Worm (Caenorhabditis elegans) whole organism, late embryonic: ENCODE data around the gene mct-3.

Experiments used
- C08G9.2 ChIP-seq: sonication (generic microtip); optimal IDR thresholded peaks from 2 replicates; lab custom pipeline; 2016; ENCODE audit warnings: mild to moderate bottlenecking, missing genetic modification characterization, moderate library complexity, missing compliant biosample characterization
- K02D7.2 ChIP-seq: sonication (generic microtip); optimal IDR thresholded peaks from 2 replicates; lab custom pipeline; 2017; ENCODE audit warnings: mild to moderate bottlenecking, missing genetic modification characterization, missing compliant biosample characterization
- T23F11.4 ChIP-seq: fragments of 200-800 bp; sonication (Bioruptor generic); optimal IDR thresholded peaks from 2 replicates; lab custom pipeline; 2018; ENCODE audit warnings: mild to moderate bottlenecking, missing genetic modification characterization, missing compliant biosample characterization
- Y22D7AL.16 ChIP-seq: sonication (generic microtip); optimal IDR thresholded peaks from 2 replicates; lab custom pipeline; 2016; ENCODE audit warnings: missing genetic modification characterization, missing compliant biosample characterization
- ahr-1 ChIP-seq: sonication (generic microtip); optimal IDR thresholded peaks from 2 replicates; lab custom pipeline; 2016; ENCODE audit warnings: missing genetic modification characterization, missing compliant biosample characterization
- ama-1 ChIP-seq: fragments of 150-350 bp; optimal IDR thresholded peaks from 2 replicates; lab custom pipeline; 2014
- ceh-14 ChIP-seq: sonication (generic microtip); optimal IDR thresholded peaks from 2 replicates; lab custom pipeline; 2016; ENCODE audit warnings: missing genotype, missing genetic modification characterization, missing compliant biosample characterization
- ceh-18 ChIP-seq: sonication (generic microtip); optimal IDR thresholded peaks from 2 replicates; lab custom pipeline; 2016; ENCODE audit warnings: missing genetic modification characterization, missing compliant biosample characterization
- ceh-19 ChIP-seq: fragments of 200-800 bp; sonication (Bioruptor generic); optimal IDR thresholded peaks from 2 replicates; lab custom pipeline; 2018; ENCODE audit warnings: mild to moderate bottlenecking, missing genetic modification characterization, missing compliant biosample characterization
- ceh-22 ChIP-seq: sonication (generic microtip); optimal IDR thresholded peaks from 2 replicates; lab custom pipeline; 2017; ENCODE audit warnings: missing biosample characterization, missing genetic modification characterization
- ceh-24 ChIP-seq: sonication (generic microtip); optimal IDR thresholded peaks from 2 replicates; lab custom pipeline; 2016; ENCODE audit warnings: mild to moderate bottlenecking, missing genetic modification characterization, missing compliant biosample characterization
- ceh-31 ChIP-seq: sonication (generic microtip); optimal IDR thresholded peaks from 2 replicates; lab custom pipeline; 2016; ENCODE audit warnings: missing genetic modification characterization, missing compliant biosample characterization
- ceh-34 ChIP-seq: sonication (generic microtip); optimal IDR thresholded peaks from 2 replicates; lab custom pipeline; 2016; ENCODE audit warnings: mild to moderate bottlenecking, missing genetic modification characterization, missing compliant biosample characterization
- ceh-45 ChIP-seq: fragments of 200-800 bp; sonication (Bioruptor generic); IDR thresholded peaks from 2 replicates; pipeline ENCODE4 v1.3.6; 2022; ENCODE audit warnings: missing genetic modification reagents, missing genetic modification characterization, missing compliant biosample characterization
- ceh-9 ChIP-seq: sonication (generic microtip); optimal IDR thresholded peaks from 2 replicates; lab custom pipeline; 2016; ENCODE audit warnings: mild to moderate bottlenecking, missing genetic modification characterization, inconsistent platforms, missing compliant biosample characterization
- che-1 ChIP-seq: sonication (generic microtip); optimal IDR thresholded peaks from 2 replicates; lab custom pipeline; 2016; ENCODE audit warnings: mild to moderate bottlenecking, missing genetic modification characterization, missing compliant biosample characterization
- dmd-4 ChIP-seq: sonication (generic microtip); optimal IDR thresholded peaks from 2 replicates; lab custom pipeline; 2016; ENCODE audit warnings: borderline replicate concordance, missing genetic modification characterization, missing compliant biosample characterization
- dve-1 ChIP-seq: sonication (generic microtip); optimal IDR thresholded peaks from 2 replicates; lab custom pipeline; 2017; ENCODE audit warnings: antibody characterized with exemption, mild to moderate bottlenecking, missing genetic modification characterization, missing compliant biosample characterization
- elt-2 ChIP-seq: sonication (generic microtip); optimal IDR thresholded peaks from 2 replicates; lab custom pipeline; 2016; ENCODE audit warnings: missing genetic modification reagents, missing genetic modification characterization, missing compliant biosample characterization
- elt-4 ChIP-seq: sonication (generic microtip); optimal IDR thresholded peaks from 2 replicates; lab custom pipeline; 2016; ENCODE audit warnings: missing genetic modification characterization, missing compliant biosample characterization
- hlh-15 ChIP-seq: sonication (generic microtip); optimal IDR thresholded peaks from 2 replicates; lab custom pipeline; 2016; ENCODE audit warnings: missing genetic modification characterization, missing compliant biosample characterization
- hlh-30 ChIP-seq: sonication (generic microtip); optimal IDR thresholded peaks from 2 replicates; lab custom pipeline; 2017; ENCODE audit warnings: antibody characterized with exemption, missing genetic modification characterization, missing compliant biosample characterization; ENCODE audit not compliant: insufficient read depth
- hlh-8 ChIP-seq: sonication (generic microtip); optimal IDR thresholded peaks from 2 replicates; lab custom pipeline; 2016; ENCODE audit warnings: missing genotype, missing genetic modification characterization, missing compliant biosample characterization
- nfya-1 ChIP-seq: sonication (generic microtip); optimal IDR thresholded peaks from 2 replicates; lab custom pipeline; 2017; ENCODE audit warnings: missing genetic modification characterization, mild to moderate bottlenecking, missing compliant biosample characterization, antibody characterized with exemption, moderate library complexity
- nhr-232 ChIP-seq: sonication (generic microtip); optimal IDR thresholded peaks from 2 replicates; lab custom pipeline; 2016; ENCODE audit warnings: missing genetic modification characterization, missing compliant biosample characterization
- npax-4 ChIP-seq: sonication (generic microtip); optimal IDR thresholded peaks from 2 replicates; lab custom pipeline; 2016; ENCODE audit warnings: missing genetic modification characterization, missing compliant biosample characterization
- pat-9 ChIP-seq: fragments of 200-800 bp; sonication (Bioruptor generic); optimal IDR thresholded peaks from 2 replicates; lab custom pipeline; 2018; ENCODE audit warnings: mild to moderate bottlenecking, missing genetic modification characterization, moderate library complexity, missing compliant biosample characterization
- pax-1 ChIP-seq: fragments of 150-350 bp; optimal IDR thresholded peaks from 2 replicates; lab custom pipeline; 2014; ENCODE audit warnings: missing biosample characterization, missing genetic modification characterization
- pha-2 ChIP-seq: sonication (generic microtip); optimal IDR thresholded peaks from 2 replicates; lab custom pipeline; 2017; ENCODE audit warnings: mild to moderate bottlenecking, missing genetic modification characterization, missing compliant biosample characterization
- pha-4 ChIP-seq: fragments of 150-350 bp; optimal IDR thresholded peaks from 2 replicates; lab custom pipeline; 2018; ENCODE audit warnings: missing biosample characterization, missing genetic modification reagents, missing genetic modification characterization
- ref-2 ChIP-seq: sonication (generic microtip); optimal IDR thresholded peaks from 2 replicates; lab custom pipeline; 2016; ENCODE audit warnings: missing genetic modification characterization, missing compliant biosample characterization
- sox-2 ChIP-seq: fragments of 200-800 bp; sonication (Bioruptor generic); IDR thresholded peaks from 2 replicates; pipeline ENCODE4 v1.3.6; 2022; ENCODE audit warnings: missing genetic modification reagents, missing genetic modification characterization, missing compliant biosample characterization
- syd-9 ChIP-seq: sonication (generic microtip); optimal IDR thresholded peaks from 2 replicates; lab custom pipeline; 2016; ENCODE audit warnings: mild to moderate bottlenecking, missing genetic modification characterization, moderate library complexity, missing compliant biosample characterization
- tbx-2 ChIP-seq: sonication (generic microtip); optimal IDR thresholded peaks from 2 replicates; lab custom pipeline; 2016; ENCODE audit warnings: missing genetic modification characterization, missing compliant biosample characterization
- tbx-7 ChIP-seq: sonication (generic microtip); optimal IDR thresholded peaks from 2 replicates; lab custom pipeline; 2016; ENCODE audit warnings: missing genotype, missing genetic modification characterization, missing compliant biosample characterization
- ttx-3 ChIP-seq: sonication (generic microtip); optimal IDR thresholded peaks from 2 replicates; lab custom pipeline; 2016; ENCODE audit warnings: missing genetic modification reagents, missing genetic modification characterization, missing compliant biosample characterization
- unc-42 ChIP-seq: sonication (generic microtip); optimal IDR thresholded peaks from 2 replicates; lab custom pipeline; 2016; ENCODE audit warnings: missing genotype, missing genetic modification characterization, missing compliant biosample characterization
- unc-86 ChIP-seq: sonication (generic microtip); optimal IDR thresholded peaks from 2 replicates; lab custom pipeline; 2016; ENCODE audit warnings: missing genetic modification characterization, missing compliant biosample characterization
- zip-5 ChIP-seq: sonication (generic microtip); optimal IDR thresholded peaks from 2 replicates; lab custom pipeline; 2016; ENCODE audit warnings: missing genetic modification characterization, missing compliant biosample characterization

Gene mct-3

ce11 chrX:13878082-13878481 lies 25.4 kb downstream of the mct-3 start:
- no peak for TF ChIP-seq elt-2 (tag; lab: Kevin White, UChicago)
- no peak for TF ChIP-seq ama-1 (lab: Kevin White, UChicago)
- TF ChIP-seq unc-86 (tag; lab: Kevin White, UChicago) = no peak
- TF ChIP-seq ahr-1 = no peak
- no peak for TF ChIP-seq ceh-34
- TF ChIP-seq hlh-15 (tag; lab: Kevin White, UChicago) = no peak
- TF ChIP-seq unc-42 (tag; lab: Kevin White, UChicago) = no peak
- no peak for TF ChIP-seq dmd-4
- no peak for TF ChIP-seq npax-4
- no peak for TF ChIP-seq K02D7.2 (tag; lab: Kevin White, UChicago)
- TF ChIP-seq syd-9 = no peak
- TF ChIP-seq sox-2 (GFP tag; lab: Robert Waterston, UW) = no peak
- TF ChIP-seq tbx-2 (tag; lab: Kevin White, UChicago) = no peak
- TF ChIP-seq dve-1 (tag; lab: Kevin White, UChicago) = no peak
- TF ChIP-seq tbx-7 (tag; lab: Kevin White, UChicago) = no peak
- TF ChIP-seq zip-5 (tag; lab: Kevin White, UChicago) = no peak
- TF ChIP-seq, all 69 proteins: peak for 0

- TF ChIP-seq unc-42 (tag; lab: Kevin White, UChicago) (peak; percentile 79), ref-2 (tag; lab: Kevin White, UChicago) (peak; percentile 15), pha-2 (tag; lab: Kevin White, UChicago) (no peak), ceh-31 (peak; percentile 7)
Observed at ce11 chrX:13881760-13882369, 29.2 kb downstream of the mct-3 start.

ce11 chrX:13882639-13883038 lies 29.9 kb downstream of the mct-3 start, which contains the start of gene hlb-1:
Gene hlb-1, minus strand, starts transcription at chrX:13882739.
- TF ChIP-seq ceh-45 (GFP tag; lab: Robert Waterston, UW) (no peak), hlh-30 (tag; lab: Kevin White, UChicago) (no peak), ttx-3 (tag; lab: Kevin White, UChicago) (no peak), pax-1 (tag; lab: Kevin White, UChicago) (no peak), ceh-18 (tag; lab: Kevin White, UChicago) (no peak), hlh-15 (tag; lab: Kevin White, UChicago) (no peak), nhr-232 (tag; lab: Kevin White, UChicago) (no peak), ceh-19 (no peak), elt-2 (tag; lab: Kevin White, UChicago) (no peak), K02D7.2 (tag; lab: Kevin White, UChicago) (no peak)

- peak; percentile 57 for TF ChIP-seq elt-2 (tag; lab: Kevin White, UChicago)
- no peak for TF ChIP-seq T23F11.4 (GFP tag; lab: Kevin White, UChicago)
Observed at ce11 chrX:13884157-13884556, 31.5 kb downstream of the mct-3 start.

ce11 chrX:13885131-13885530 lies 32.4 kb downstream of the mct-3 start:
- no peak for TF ChIP-seq ama-1 (lab: Kevin White, UChicago)
- TF ChIP-seq elt-2 (tag; lab: Kevin White, UChicago) = peak; percentile 85

ce11 chrX:13886195-13886594 lies 33.5 kb downstream of the mct-3 start:
- no peak for TF ChIP-seq sox-2 (GFP tag; lab: Robert Waterston, UW)
- TF ChIP-seq hlh-8 (tag; lab: Kevin White, UChicago) = no peak
- no peak for TF ChIP-seq ceh-34
- no peak for TF ChIP-seq nfya-1 (tag; lab: Kevin White, UChicago)
- TF ChIP-seq hlh-15 (tag; lab: Kevin White, UChicago) = no peak
- TF ChIP-seq syd-9 = no peak
- no peak for TF ChIP-seq ceh-24 (tag; lab: Kevin White, UChicago)
- TF ChIP-seq ceh-18 (tag; lab: Kevin White, UChicago) = no peak
- no peak for TF ChIP-seq ceh-22 (tag; lab: Kevin White, UChicago)
- no peak for TF ChIP-seq Y22D7AL.16 (tag; lab: Kevin White, UChicago)
- no peak for TF ChIP-seq che-1 (tag; lab: Kevin White, UChicago)
- TF ChIP-seq pha-4 (tag; lab: Kevin White, UChicago) = no peak
- no peak for TF ChIP-seq ceh-45 (GFP tag; lab: Robert Waterston, UW)
- TF ChIP-seq C08G9.2 (tag; lab: Kevin White, UChicago) = no peak
- TF ChIP-seq zip-5 (tag; lab: Kevin White, UChicago) = no peak
- TF ChIP-seq ceh-31 = no peak
- no peak for TF ChIP-seq pat-9
- no peak for TF ChIP-seq ceh-14
- TF ChIP-seq ceh-9 (tag; lab: Kevin White, UChicago) = no peak
- TF ChIP-seq elt-4 (tag; lab: Kevin White, UChicago) = no peak
- TF ChIP-seq, all 69 proteins: peak for 0
